Fruit fly (Drosophila melanogaster) whole organism, prepupa: ENCODE data around the gene pasi1.

Experiments used
- Blimp-1 ChIP-seq: fragments of 200-800 bp; sonication (Bioruptor generic); optimal IDR thresholded peaks from 3 replicates; lab custom pipeline; 2017; ENCODE audit warnings: missing biosample characterization, missing genetic modification characterization, mild to moderate bottlenecking, moderate library complexity, missing genetic modification reagents
- CG10669 ChIP-seq: fragments of 200-800 bp; sonication (Bioruptor generic); optimal IDR thresholded peaks from 3 replicates; lab custom pipeline; 2018; ENCODE audit warnings: missing biosample characterization, mild to moderate bottlenecking, missing genetic modification characterization, moderate library complexity
- CG31627 ChIP-seq: fragments of 200-800 bp; sonication (Bioruptor generic); optimal IDR thresholded peaks from 3 replicates; lab custom pipeline; 2016; ENCODE audit warnings: missing biosample characterization, missing genetic modification characterization
- CG32006 ChIP-seq: fragments of 200-800 bp; sonication (Bioruptor generic); optimal IDR thresholded peaks from 3 replicates; lab custom pipeline; 2017; ENCODE audit warnings: missing biosample characterization, mild to moderate bottlenecking, missing genetic modification characterization
- CG3919 ChIP-seq: fragments of 200-800 bp; sonication (Bioruptor generic); optimal IDR thresholded peaks from 3 replicates; lab custom pipeline; 2016; ENCODE audit warnings: missing biosample characterization, missing genetic modification characterization
- dac ChIP-seq: fragments of 200-800 bp; sonication (Bioruptor generic); optimal IDR thresholded peaks from 2 replicates; lab custom pipeline; 2017; ENCODE audit warnings: missing biosample characterization, mild to moderate bottlenecking, missing genetic modification characterization
- fd85E ChIP-seq: fragments of 200-800 bp; sonication (Bioruptor generic); optimal IDR thresholded peaks from 3 replicates; lab custom pipeline; 2016; ENCODE audit warnings: missing biosample characterization, missing genetic modification characterization

dm6 chr3R:17774538-17774937, 20.3 kb upstream of the pasi1 start:
- TF ChIP-seq fd85E (no peak), dac (GFP tag; lab: Kevin White, UChicago) (no peak), CG3919 (GFP tag; lab: Kevin White, UChicago) (peak; percentile 32), Blimp-1 (no peak), CG31627 (GFP tag; lab: Kevin White, UChicago) (no peak), CG10669 (peak; percentile 23), CG32006 (peak; percentile 47)
